Worm (Caenorhabditis elegans) whole organism, L1 larva: ENCODE measurements around the gene kmo-2.

Experiments
- C04F5.9 ChIP-seq: sonication (generic microtip); optimal IDR thresholded peaks from 2 replicates; lab custom pipeline; 2016; ENCODE audit warnings: missing genetic modification characterization, missing compliant biosample characterization
- F16B12.6 ChIP-seq: fragments of 150-350 bp; optimal IDR thresholded peaks from 2 replicates; lab custom pipeline; 2014; ENCODE audit warnings: missing biosample characterization, missing genetic modification characterization
- blmp-1 ChIP-seq: fragments of 150-350 bp; optimal IDR thresholded peaks from 2 replicates; lab custom pipeline; 2014; ENCODE audit warnings: missing biosample characterization, missing genetic modification characterization
- ceh-63 ChIP-seq: fragments of 200-800 bp; sonication (Bioruptor generic); optimal IDR thresholded peaks from 2 replicates; lab custom pipeline; 2018; ENCODE audit warnings: mild to moderate bottlenecking, missing genetic modification characterization, missing compliant biosample characterization
- ceh-88 ChIP-seq: fragments of 200-800 bp; sonication (Bioruptor generic); IDR thresholded peaks from 2 replicates; pipeline ENCODE4 v1.3.6; 2022; ENCODE audit warnings: missing genetic modification characterization, missing compliant biosample characterization
- dpl-1 ChIP-seq, 3 experiments: fragments of 150-350 bp in 2 of 3; sonication (generic microtip) in 1 of 3; optimal IDR thresholded peaks; 2 replicates each; lab custom pipeline; 2014 to 2017; ENCODE audit warnings: missing biosample characterization in 3 of 3, missing genetic modification characterization in 3 of 3, missing genetic modification reagents in 3 of 3
- efl-1 ChIP-seq, 4 experiments: fragments of 150-350 bp; optimal IDR thresholded peaks in 3 of 4; peaks in 1 of 4; 1 replicate in 1 of 4; 2 replicates in 3 of 4; lab custom pipeline; 2014; ENCODE audit warnings: missing biosample characterization in 2 of 4, missing genetic modification characterization in 2 of 4, missing genetic modification reagents in 2 of 4
- egl-27 ChIP-seq, 2 experiments: fragments of 150-350 bp in 1 of 2; sonication (generic microtip); optimal IDR thresholded peaks; 3 replicates each; lab custom pipeline; 2017 to 2018; ENCODE audit warnings: missing biosample characterization in 2 of 2, missing genetic modification characterization in 2 of 2, missing genetic modification reagents in 2 of 2
- elt-3 ChIP-seq, 6 experiments: fragments of 150-350 bp in 1 of 6; sonication (generic microtip); optimal IDR thresholded peaks; 2 replicates each; lab custom pipeline; 2017 to 2018; ENCODE audit warnings: missing biosample characterization in 6 of 6, missing genetic modification characterization in 6 of 6, inconsistent platforms in 1 of 6
- ets-5 ChIP-seq: fragments of 200-800 bp; sonication (Bioruptor generic); IDR thresholded peaks from 2 replicates; pipeline ENCODE4 v1.3.6; 2022; ENCODE audit warnings: missing genetic modification characterization, missing compliant biosample characterization
- fkh-4 ChIP-seq: sonication (generic microtip); optimal IDR thresholded peaks from 2 replicates; lab custom pipeline; 2016; ENCODE audit warnings: missing compliant biosample characterization, missing genetic modification characterization, borderline replicate concordance
- fkh-8 ChIP-seq: sonication (generic microtip); optimal IDR thresholded peaks from 2 replicates; lab custom pipeline; 2016; ENCODE audit warnings: mild to moderate bottlenecking, missing genetic modification characterization, missing compliant biosample characterization
- fos-1 ChIP-seq: fragments of 150-350 bp; optimal IDR thresholded peaks from 2 replicates; lab custom pipeline; 2014; ENCODE audit warnings: missing biosample characterization, missing genetic modification characterization
- hlh-4 ChIP-seq: sonication (generic microtip); optimal IDR thresholded peaks from 2 replicates; lab custom pipeline; 2016; ENCODE audit warnings: mild to moderate bottlenecking, missing genetic modification characterization, missing compliant biosample characterization
- hpl-2 ChIP-seq: fragments of 150-350 bp; optimal IDR thresholded peaks from 2 replicates; lab custom pipeline; 2014; ENCODE audit warnings: missing biosample characterization, missing genetic modification reagents, missing genetic modification characterization
- irx-1 ChIP-seq: sonication (generic microtip); optimal IDR thresholded peaks from 2 replicates; lab custom pipeline; 2016; ENCODE audit warnings: missing genetic modification characterization, missing compliant biosample characterization
- isw-1 ChIP-seq: fragments of 200-800 bp; sonication (Bioruptor generic); IDR thresholded peaks from 2 replicates; pipeline ENCODE4 v1.3.6; 2022; ENCODE audit warnings: missing genetic modification characterization, missing compliant biosample characterization
- lin-14 ChIP-seq: fragments of 200-800 bp; sonication (Bioruptor generic); optimal IDR thresholded peaks from 2 replicates; lab custom pipeline; 2018; ENCODE audit warnings: mild to moderate bottlenecking, missing genetic modification characterization, moderate library complexity, missing compliant biosample characterization
- lin-35 ChIP-seq, 2 experiments: fragments of 150-350 bp; optimal IDR thresholded peaks; 2 replicates each; lab custom pipeline; 2014; ENCODE audit warnings: missing biosample characterization in 2 of 2, missing genetic modification characterization in 2 of 2, missing genetic modification reagents in 2 of 2
- lsy-2 ChIP-seq, 2 experiments: fragments of 150-350 bp; optimal IDR thresholded peaks; 2 replicates each; lab custom pipeline; 2014; ENCODE audit warnings: missing biosample characterization in 2 of 2, missing genetic modification characterization in 2 of 2
- mdl-1 ChIP-seq, 2 experiments: fragments of 150-350 bp; optimal IDR thresholded peaks; 2 replicates each; lab custom pipeline; 2014 to 2017; ENCODE audit warnings: missing biosample characterization in 2 of 2, missing genetic modification characterization in 2 of 2, inconsistent platforms in 1 of 2
- mef-2 ChIP-seq: fragments of 150-350 bp; optimal IDR thresholded peaks from 2 replicates; lab custom pipeline; 2014; ENCODE audit warnings: missing biosample characterization, missing genetic modification characterization
- mep-1 ChIP-seq: fragments of 150-350 bp; optimal IDR thresholded peaks from 2 replicates; lab custom pipeline; 2014; ENCODE audit warnings: missing biosample characterization, missing genetic modification characterization
- nhr-11 ChIP-seq: fragments of 150-350 bp; optimal IDR thresholded peaks from 2 replicates; lab custom pipeline; 2014; ENCODE audit warnings: missing biosample characterization, missing genetic modification characterization
- nhr-12 ChIP-seq: sonication (generic microtip); optimal IDR thresholded peaks from 2 replicates; lab custom pipeline; 2017; ENCODE audit warnings: missing biosample characterization, missing genetic modification characterization
- nhr-19 ChIP-seq: fragments of 200-800 bp; sonication (Bioruptor generic); conservative IDR thresholded peaks from 2 replicates; pipeline ENCODE4 v1.3.6; 2022; ENCODE audit warnings: missing genetic modification characterization, missing compliant biosample characterization
- nhr-20 ChIP-seq: sonication (generic microtip); optimal IDR thresholded peaks from 2 replicates; lab custom pipeline; 2016; ENCODE audit warnings: mild to moderate bottlenecking, missing genetic modification characterization, missing compliant biosample characterization
- nhr-237 ChIP-seq: fragments of 150-350 bp; optimal IDR thresholded peaks from 2 replicates; lab custom pipeline; 2014; ENCODE audit warnings: missing biosample characterization, missing genetic modification characterization
- nhr-28 ChIP-seq: fragments of 150-350 bp; optimal IDR thresholded peaks from 2 replicates; lab custom pipeline; 2014; ENCODE audit warnings: missing biosample characterization, missing genetic modification characterization
- nhr-47 ChIP-seq: sonication (generic microtip); optimal IDR thresholded peaks from 2 replicates; lab custom pipeline; 2016; ENCODE audit warnings: mild to moderate bottlenecking, missing genetic modification characterization, moderate library complexity, missing compliant biosample characterization
- nhr-71 ChIP-seq: sonication (generic microtip); optimal IDR thresholded peaks from 2 replicates; lab custom pipeline; 2016; ENCODE audit warnings: mild to moderate bottlenecking, missing genetic modification characterization, moderate library complexity, missing compliant biosample characterization
- nhr-76 ChIP-seq: sonication (generic microtip); optimal IDR thresholded peaks from 2 replicates; lab custom pipeline; 2017; ENCODE audit warnings: missing biosample characterization, missing genetic modification characterization
- nhr-77 ChIP-seq: fragments of 150-350 bp; optimal IDR thresholded peaks from 2 replicates; lab custom pipeline; 2014; ENCODE audit warnings: missing biosample characterization, missing genetic modification characterization
- nhr-84 ChIP-seq: sonication (generic microtip); optimal IDR thresholded peaks from 2 replicates; lab custom pipeline; 2017; ENCODE audit warnings: missing biosample characterization, missing genetic modification characterization
- nhr-90 ChIP-seq: sonication (generic microtip); optimal IDR thresholded peaks from 2 replicates; lab custom pipeline; 2016; ENCODE audit warnings: mild to moderate bottlenecking, missing genetic modification characterization, missing compliant biosample characterization; ENCODE audit not compliant: poor library complexity
- pag-3 ChIP-seq: sonication (generic microtip); optimal IDR thresholded peaks from 2 replicates; lab custom pipeline; 2017; ENCODE audit warnings: missing genetic modification characterization, mild to moderate bottlenecking, missing compliant biosample characterization, antibody characterized with exemption, borderline replicate concordance; ENCODE audit not compliant: insufficient read depth
- pax-3 ChIP-seq: fragments of 200-800 bp; sonication (Bioruptor generic); optimal IDR thresholded peaks from 2 replicates; lab custom pipeline; 2018; ENCODE audit warnings: mild to moderate bottlenecking, missing genetic modification characterization, moderate library complexity, missing compliant biosample characterization
- pqm-1 ChIP-seq: sonication (generic microtip); optimal IDR thresholded peaks from 3 replicates; lab custom pipeline; 2017; ENCODE audit warnings: missing biosample characterization, missing genetic modification characterization
- rnt-1 ChIP-seq: sonication (generic microtip); optimal IDR thresholded peaks from 2 replicates; lab custom pipeline; 2016; ENCODE audit warnings: mild to moderate bottlenecking, missing genetic modification characterization, moderate library complexity, missing compliant biosample characterization
- skn-1 ChIP-seq: fragments of 150-350 bp; optimal IDR thresholded peaks from 2 replicates; lab custom pipeline; 2014; ENCODE audit warnings: missing biosample characterization, missing genetic modification characterization
- snpc-4 ChIP-seq: fragments of 150-350 bp; optimal IDR thresholded peaks from 2 replicates; lab custom pipeline; 2014; ENCODE audit warnings: missing biosample characterization, missing genetic modification characterization
- snu-23 ChIP-seq: sonication (generic microtip); optimal IDR thresholded peaks from 2 replicates; lab custom pipeline; 2016; ENCODE audit warnings: missing genetic modification characterization, missing compliant biosample characterization
- sox-4 ChIP-seq: sonication (generic microtip); optimal IDR thresholded peaks from 2 replicates; lab custom pipeline; 2016; ENCODE audit warnings: missing genetic modification characterization, missing compliant biosample characterization
- unc-130 ChIP-seq: fragments of 150-350 bp; optimal IDR thresholded peaks from 2 replicates; lab custom pipeline; 2017; ENCODE audit warnings: missing biosample characterization, missing genetic modification characterization, inconsistent platforms
- xbp-1 ChIP-seq: sonication (generic microtip); optimal IDR thresholded peaks from 2 replicates; lab custom pipeline; 2016; ENCODE audit warnings: missing genetic modification characterization, missing compliant biosample characterization
- zip-4 ChIP-seq: fragments of 200-800 bp; sonication (Bioruptor generic); optimal IDR thresholded peaks from 2 replicates; lab custom pipeline; 2018; ENCODE audit warnings: mild to moderate bottlenecking, missing genetic modification characterization, moderate library complexity, missing compliant biosample characterization

kmo-2 gene

ce11 chrV:12103920-12104319 lies 35.6 kb upstream of the kmo-2 start, which contains the start of gene nhr-153:
TSS of gene nhr-153 (plus strand) at chrV:12104220.
- TF ChIP-seq nhr-84 (tag; lab: Kevin White, UChicago), result no peak
- TF ChIP-seq snu-23 (GFP tag; lab: Kevin White, UChicago), result peak; percentile 10
- no peak for TF ChIP-seq elt-3 (tag; optimal IDR thresholded peaks at IDR 0.05; lab: Kevin White, UChicago)
- peak in 1 of 2 experiments; percentile 11 for TF ChIP-seq lin-35 (GFP tag; optimal IDR thresholded peaks at IDR 0.05; lab: Kevin White, UChicago)

- TF ChIP-seq nhr-76 (tag; lab: Kevin White, UChicago) (no peak), nhr-71 (tag; lab: Kevin White, UChicago) (peak; percentile 27), unc-130 (tag; lab: Kevin White, UChicago) (no peak), nhr-47 (tag; lab: Kevin White, UChicago) (no peak), snpc-4 (tag; lab: Kevin White, UChicago) (peak; percentile 43), mef-2 (tag; lab: Kevin White, UChicago) (no peak), irx-1 (tag; lab: Kevin White, UChicago) (no peak), dpl-1 (GFP tag; optimal IDR thresholded peaks at IDR 0.05; lab: Kevin White, UChicago) (peak in 1 of 3 experiments; percentile 19), pax-3 (tag; lab: Kevin White, UChicago) (no peak), ets-5 (GFP tag; lab: Robert Waterston, UW) (no peak), skn-1 (tag; lab: Kevin White, UChicago) (peak; percentile 75), fkh-4 (tag; lab: Kevin White, UChicago) (no peak), nhr-28 (tag; lab: Kevin White, UChicago) (no peak), rnt-1 (tag; lab: Kevin White, UChicago) (no peak), mdl-1 (tag; optimal IDR thresholded peaks at IDR 0.05; lab: Kevin White, UChicago) (no peak), nhr-11 (no peak), egl-27 (tag; optimal IDR thresholded peaks at IDR 0.05; lab: Kevin White, UChicago) (no peak), lin-14 (GFP tag; lab: Kevin White, UChicago) (peak; percentile 63), nhr-19 (GFP tag; lab: Robert Waterston, UW) (no peak; the same call in 1 of the 2 replicates), pag-3 (tag; lab: Kevin White, UChicago) (no peak), nhr-90 (tag; lab: Kevin White, UChicago) (no peak), fkh-8 (tag; lab: Kevin White, UChicago) (no peak), sox-4 (tag; lab: Kevin White, UChicago) (no peak), C04F5.9 (no peak), fos-1 (tag; lab: Kevin White, UChicago) (no peak), lsy-2 (tag; optimal IDR thresholded peaks at IDR 0.05; lab: Kevin White, UChicago) (peak in 1 of 2 experiments; percentile 42), ceh-63 (no peak), mep-1 (peak; percentile 11), nhr-237 (tag; lab: Kevin White, UChicago) (no peak), xbp-1 (tag; lab: Kevin White, UChicago) (no peak), hlh-4 (tag; lab: Kevin White, UChicago) (no peak), hpl-2 (GFP tag; lab: Kevin White, UChicago) (no peak), blmp-1 (tag; lab: Kevin White, UChicago) (peak; percentile 25), nhr-12 (tag; lab: Kevin White, UChicago) (no peak), lin-35 (GFP tag; optimal IDR thresholded peaks at IDR 0.05; lab: Kevin White, UChicago) (peak in 1 of 2 experiments; percentile 8), pqm-1 (tag; lab: Kevin White, UChicago) (no peak), F16B12.6 (no peak), isw-1 (GFP tag; lab: Robert Waterston, UW) (no peak), nhr-20 (tag; lab: Kevin White, UChicago) (peak; percentile 60), efl-1 (optimal IDR thresholded peaks at IDR 0.05; lab: Kevin White, UChicago) (peak; percentile 31 to 32), efl-1 (GFP tag; optimal IDR thresholded peaks at IDR 0.05 in 1 of 2; lab: Kevin White, UChicago) (peak in 1 of 2 experiments; percentile 70), ceh-88 (no peak), zip-4 (GFP tag; lab: Kevin White, UChicago) (peak; percentile 54), snu-23 (GFP tag; lab: Kevin White, UChicago) (peak; percentile 30), nhr-77 (tag; lab: Kevin White, UChicago) (no peak)
These were observed 32.5 kb upstream of the kmo-2 start, which contains the start of gene nhr-154 for ce11 chrV:12100794-12101343. TSS of gene nhr-154 (plus strand) at chrV:12101293.
